Fruit fly (Drosophila melanogaster): ENCODE data around the gene Tango5.
A peak's percentile ranks its signal among the peaks of the same experiment; 100 is the strongest.

Gene Tango5

dm6 chrX:10806718-10807412 lies 42.7 kb upstream of the Tango5 start (continued):
- TF ChIP-seq OdsH (GFP tag; optimal IDR thresholded peaks at IDR 0.05) (no peak), Ets21C (GFP tag; optimal IDR thresholded peaks at IDR 0.05) (no peak), CG16779 (tag; optimal IDR thresholded peaks at IDR 0.05) (peak; percentile 22), CG11294 (GFP tag; IDR thresholded peaks at IDR 0.05) (no peak), CG6854 (GFP tag; optimal IDR thresholded peaks at IDR 0.05) (no peak), Lpt (GFP tag; optimal IDR thresholded peaks at IDR 0.05) (no peak), Sox102F (GFP tag; optimal IDR thresholded peaks at IDR 0.05) (no peak), Ets96B (tag; optimal IDR thresholded peaks at IDR 0.05) (no peak), ss (GFP tag; optimal IDR thresholded peaks at IDR 0.05) (peak in 1 of 2 experiments; percentile 37), Hr38 (GFP tag; optimal IDR thresholded peaks at IDR 0.05) (no peak), CG6792 (GFP tag; optimal IDR thresholded peaks at IDR 0.05) (no peak), Smox (GFP tag; optimal IDR thresholded peaks at IDR 0.05) (peak; percentile 7), Hr4 (GFP tag; optimal IDR thresholded peaks at IDR 0.05) (no peak), spab (GFP tag; optimal IDR thresholded peaks at IDR 0.05) (no peak), lz (GFP tag; optimal IDR thresholded peaks at IDR 0.05) (no peak), Eip78C (GFP tag) (peak; percentile 29), Met (GFP tag; optimal IDR thresholded peaks at IDR 0.05) (no peak), CG7368 (GFP tag; optimal IDR thresholded peaks at IDR 0.05) (no peak), CG3919 (GFP tag; optimal IDR thresholded peaks at IDR 0.05) (peak; percentile 28)

DNA sequence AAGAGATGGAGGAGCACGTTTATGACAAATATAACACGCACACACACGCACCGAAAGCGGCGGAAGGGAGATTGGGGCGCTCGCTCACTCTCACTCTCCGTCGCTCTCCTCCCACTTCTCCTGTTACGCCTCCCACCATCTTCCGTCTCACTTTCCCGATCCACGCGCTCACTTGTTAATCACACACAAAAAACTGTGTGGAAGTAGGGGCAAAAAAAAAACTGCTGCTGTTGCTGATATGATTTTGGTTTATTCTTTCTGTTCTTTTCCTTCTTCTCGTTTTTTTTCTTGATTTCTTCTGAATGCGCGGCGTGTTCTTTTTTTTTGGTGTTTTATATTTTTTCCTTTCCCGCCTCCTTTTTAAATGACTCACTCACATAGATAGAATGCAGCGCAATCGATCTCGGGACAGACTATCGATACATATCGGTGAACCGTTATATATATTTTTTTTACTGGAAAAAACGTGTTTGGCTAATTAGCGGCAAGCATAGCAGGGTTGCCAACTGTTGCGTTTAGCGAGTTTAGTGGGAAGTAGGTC lies 41.5 kb upstream of the Tango5 start:
- TF ChIP-seq CG8119 (GFP tag; IDR thresholded peaks at IDR 0.05) (peak; percentile 72), Lpt (GFP tag; optimal IDR thresholded peaks at IDR 0.05) (peak; percentile 25), CG8319 (GFP tag; optimal IDR thresholded peaks at IDR 0.05) (peak; percentile 39), cyc (GFP tag; optimal IDR thresholded peaks at IDR 0.05) (no peak), CG34406 (GFP tag; optimal IDR thresholded peaks at IDR 0.05) (peak; percentile 70), CG3032 (tag; optimal IDR thresholded peaks at IDR 0.05) (peak; percentile 66), pdm3 (GFP tag; optimal IDR thresholded peaks at IDR 0.05) (peak; percentile 54), dac (GFP tag; optimal IDR thresholded peaks at IDR 0.05) (peak; percentile 11), Hr39 (GFP tag; optimal IDR thresholded peaks at IDR 0.05) (no peak), CG1621 (tag; optimal IDR thresholded peaks at IDR 0.05) (peak; percentile 85), Eip78C (GFP tag) (peak; percentile 79), Gug (GFP tag; IDR thresholded peaks at IDR 0.05) (peak; percentile 59), CG11902 (GFP tag; optimal IDR thresholded peaks at IDR 0.05) (no peak), CG6854 (GFP tag; optimal IDR thresholded peaks at IDR 0.05) (peak; percentile 84), Hr4 (GFP tag; optimal IDR thresholded peaks at IDR 0.05) (peak; percentile 17), Sox14 (GFP tag; optimal IDR thresholded peaks at IDR 0.05) (peak; percentile 26), lz (GFP tag; optimal IDR thresholded peaks at IDR 0.05) (peak; percentile 27), CG8632 (GFP tag; optimal IDR thresholded peaks at IDR 0.05) (peak; percentile 62), Smox (GFP tag; optimal IDR thresholded peaks at IDR 0.05) (peak; percentile 47), vri (GFP tag; optimal IDR thresholded peaks at IDR 0.05) (peak; percentile 78), Ets21C (GFP tag; optimal IDR thresholded peaks at IDR 0.05) (no peak), CG9139 (GFP tag; optimal IDR thresholded peaks at IDR 0.05) (peak; percentile 93), CG6276 (GFP tag; optimal IDR thresholded peaks at IDR 0.05) (peak; percentile 76), CG10631 (GFP tag; optimal IDR thresholded peaks at IDR 0.05) (peak; percentile 11), CG11762 (GFP tag; optimal IDR thresholded peaks at IDR 0.05; ENCODE audit: insufficient read depth) (peak; percentile 62), CG7368 (GFP tag; optimal IDR thresholded peaks at IDR 0.05) (peak; percentile 52), Sox15 (GFP tag; optimal IDR thresholded peaks at IDR 0.05) (no peak), Eip93F (GFP tag; optimal IDR thresholded peaks at IDR 0.05) (no peak), CG6792 (GFP tag; optimal IDR thresholded peaks at IDR 0.05) (peak; percentile 48), CG15336 (GFP tag; IDR thresholded peaks at IDR 0.05) (peak; percentile 50), Blimp-1 (GFP tag; optimal IDR thresholded peaks at IDR 0.05) (peak; percentile 95), Hr38 (GFP tag; optimal IDR thresholded peaks at IDR 0.05) (no peak), achi (GFP tag; optimal IDR thresholded peaks at IDR 0.05) (peak; percentile 38), fd59A (GFP tag; optimal IDR thresholded peaks at IDR 0.05) (peak; percentile 39), fd85E (GFP tag; optimal IDR thresholded peaks at IDR 0.05) (no peak), CG32006 (GFP tag; optimal IDR thresholded peaks at IDR 0.05) (peak; percentile 45), Sox102F (GFP tag; optimal IDR thresholded peaks at IDR 0.05) (peak; percentile 75), CG11294 (GFP tag; IDR thresholded peaks at IDR 0.05) (peak; percentile 37; the same call in 1 of the 2 replicates), CG4318 (GFP tag; optimal IDR thresholded peaks at IDR 0.05) (no peak), esn (GFP tag; optimal IDR thresholded peaks at IDR 0.05) (peak; percentile 42)
